Fruit fly (Drosophila melanogaster) whole organism, embryonic: ENCODE results near the gene CG42240.

Experiments used
- Awh ChIP-seq: fragments of 200-800 bp; sonication (Bioruptor generic); IDR thresholded peaks from 2 replicates; pipeline ENCODE4, ENCODE4 v1.3.6; 2022; ENCODE audit warnings: missing biosample characterization, missing genetic modification characterization
- BEAF-32 ChIP-seq: fragments of 200-800 bp; sonication (Bioruptor generic); optimal IDR thresholded peaks from 3 replicates; lab custom pipeline; 2017; ENCODE audit warnings: missing biosample characterization, missing genetic modification characterization, mild to moderate bottlenecking, moderate library complexity, missing genetic modification reagents
- BtbVII ChIP-seq: fragments of 200-800 bp; sonication (Bioruptor generic); optimal IDR thresholded peaks from 3 replicates; lab custom pipeline; 2017; ENCODE audit warnings: missing biosample characterization, mild to moderate bottlenecking, missing genetic modification characterization
- CG11085 ChIP-seq: fragments of 200-800 bp; sonication (Bioruptor generic); IDR thresholded peaks from 2 replicates; pipeline ENCODE4 v1.3.6; 2022; ENCODE audit warnings: missing biosample characterization, missing genetic modification characterization
- CG11560 ChIP-seq: fragments of 200-800 bp; sonication (Bioruptor generic); IDR thresholded peaks from 3 replicates; pipeline ENCODE4 v1.3.6; 2022; ENCODE audit warnings: missing biosample characterization, missing genetic modification characterization
- CG13287 ChIP-seq: fragments of 200-800 bp; sonication (Bioruptor generic); IDR thresholded peaks from 2 replicates; pipeline ENCODE4 v1.3.6; 2022; ENCODE audit warnings: missing biosample characterization, missing genetic modification characterization; ENCODE audit not compliant: partially characterized antibody
- CG15601 ChIP-seq: fragments of 200-800 bp; sonication (Bioruptor generic); optimal IDR thresholded peaks from 3 replicates; lab custom pipeline; 2019; ENCODE audit warnings: missing biosample characterization, mild to moderate bottlenecking, missing genetic modification characterization, moderate library complexity
- CG1647 ChIP-seq: fragments of 200-800 bp; sonication (Bioruptor generic); optimal IDR thresholded peaks from 3 replicates; lab custom pipeline; 2016; ENCODE audit warnings: missing biosample characterization, missing genetic modification characterization
- CG17802 ChIP-seq: fragments of 200-800 bp; sonication (Bioruptor generic); optimal IDR thresholded peaks from 2 replicates; lab custom pipeline; 2018; ENCODE audit warnings: missing biosample characterization, mild to moderate bottlenecking, missing genetic modification characterization, moderate library complexity
- CG18011 ChIP-seq: fragments of 200-800 bp; sonication (Bioruptor generic); optimal IDR thresholded peaks from 2 replicates; lab custom pipeline; 2017; ENCODE audit warnings: missing biosample characterization, missing genetic modification characterization, mild to moderate bottlenecking, moderate library complexity, missing genotype
- CG18262 ChIP-seq: fragments of 200-800 bp; optimal IDR thresholded peaks from 3 replicates; lab custom pipeline; 2019; ENCODE audit warnings: missing biosample characterization, mild to moderate bottlenecking, missing genetic modification characterization, moderate library complexity
- CG2129 ChIP-seq: fragments of 200-800 bp; sonication (Bioruptor generic); IDR thresholded peaks from 2 replicates; pipeline ENCODE4 v1.3.6; 2022; ENCODE audit warnings: missing biosample characterization, missing genetic modification characterization; ENCODE audit not compliant: partially characterized antibody
- CG2199 ChIP-seq: fragments of 200-800 bp; sonication (Bioruptor generic); IDR thresholded peaks from 3 replicates; pipeline ENCODE4 v1.3.6; 2022; ENCODE audit warnings: missing biosample characterization, missing genetic modification characterization
- CG31388 ChIP-seq: fragments of 200-800 bp; sonication (Bioruptor generic); optimal IDR thresholded peaks from 2 replicates; lab custom pipeline; 2016; ENCODE audit warnings: missing biosample characterization, missing genetic modification characterization
- CG32772 ChIP-seq: fragments of 200-800 bp; sonication (Bioruptor generic); IDR thresholded peaks from 2 replicates; pipeline ENCODE4 v1.3.6; 2022; ENCODE audit warnings: missing biosample characterization, missing genetic modification characterization
- CG33557 ChIP-seq: fragments of 200-800 bp; sonication (Bioruptor generic); optimal IDR thresholded peaks from 2 replicates; lab custom pipeline; 2019; ENCODE audit warnings: missing biosample characterization, mild to moderate bottlenecking, missing genetic modification characterization, moderate library complexity
- CG34224 ChIP-seq: fragments of 200-800 bp; sonication (Bioruptor generic); IDR thresholded peaks from 3 replicates; pipeline ENCODE4 v1.3.6; 2022; ENCODE audit warnings: missing biosample characterization, missing genetic modification characterization; ENCODE audit not compliant: partially characterized antibody
- CG34422 ChIP-seq: fragments of 200-800 bp; sonication (Bioruptor generic); IDR thresholded peaks from 3 replicates; pipeline ENCODE4 v1.3.6; 2022; ENCODE audit warnings: missing biosample characterization, missing genetic modification characterization
- CG3726 ChIP-seq: fragments of 200-800 bp; sonication (Bioruptor generic); IDR thresholded peaks from 3 replicates; pipeline ENCODE4, ENCODE4 v1.3.6; 2022; ENCODE audit warnings: missing biosample characterization, missing genetic modification characterization
- CG4820 ChIP-seq: fragments of 200-800 bp; sonication (Bioruptor generic); optimal IDR thresholded peaks from 3 replicates; lab custom pipeline; 2016; ENCODE audit warnings: missing biosample characterization, missing genetic modification characterization
- CG7372 ChIP-seq: fragments of 200-800 bp; sonication (Bioruptor generic); IDR thresholded peaks from 2 replicates; pipeline ENCODE4 v1.3.6; 2022; ENCODE audit warnings: missing biosample characterization, missing genetic modification characterization
- CG8281 ChIP-seq: fragments of 200-800 bp; sonication (Bioruptor generic); optimal IDR thresholded peaks from 2 replicates; lab custom pipeline; 2018; ENCODE audit warnings: missing biosample characterization, mild to moderate bottlenecking, missing genetic modification characterization, moderate library complexity
- CG9609 ChIP-seq: fragments of 200-800 bp; sonication (Bioruptor generic); optimal IDR thresholded peaks from 3 replicates; lab custom pipeline; 2016; ENCODE audit warnings: missing biosample characterization, missing genetic modification characterization
- CG9876 ChIP-seq: fragments of 200-800 bp; sonication (Bioruptor generic); optimal IDR thresholded peaks from 2 replicates; lab custom pipeline; 2016; ENCODE audit warnings: missing biosample characterization, missing genetic modification characterization
- D ChIP-seq, 2 experiments: fragments of 200-800 bp in 1 of 2; fragments of >200 bp in 1 of 2; sonication (Bioruptor generic) in 1 of 2; optimal IDR thresholded peaks; 2 replicates in 1 of 2; 3 replicates in 1 of 2; lab custom pipeline; 2017; ENCODE audit warnings: mild to moderate bottlenecking in 1 of 2, missing biosample characterization in 1 of 2, missing genetic modification characterization in 1 of 2, missing genetic modification reagents in 1 of 2
- H2.0 ChIP-seq: fragments of 200-800 bp; sonication (Bioruptor generic); IDR thresholded peaks from 2 replicates; pipeline ENCODE4 v1.3.6; 2022; ENCODE audit warnings: missing biosample characterization, missing genetic modification characterization
- HLHmδ ChIP-seq: fragments of 200-800 bp; sonication (Bioruptor generic); optimal IDR thresholded peaks from 2 replicates; lab custom pipeline; 2018; ENCODE audit warnings: missing biosample characterization, mild to moderate bottlenecking, missing genetic modification characterization, moderate library complexity
- Max ChIP-seq: fragments of 200-800 bp; sonication (Bioruptor generic); optimal IDR thresholded peaks from 2 replicates; lab custom pipeline; 2016; ENCODE audit warnings: missing biosample characterization, mild to moderate bottlenecking, missing genetic modification characterization
- NC2α ChIP-seq: fragments of 200-800 bp; sonication (Bioruptor generic); optimal IDR thresholded peaks from 2 replicates; lab custom pipeline; 2016; ENCODE audit warnings: missing biosample characterization, missing genetic modification characterization
- Spps ChIP-seq: fragments of 200-800 bp; sonication (Bioruptor generic); optimal IDR thresholded peaks from 2 replicates; lab custom pipeline; 2018; ENCODE audit warnings: missing biosample characterization, mild to moderate bottlenecking, missing genetic modification characterization
- Usf ChIP-seq: fragments of 200-800 bp; sonication (Bioruptor generic); optimal IDR thresholded peaks from 2 replicates; lab custom pipeline; 2017; ENCODE audit warnings: missing genotype, missing biosample characterization, missing genetic modification characterization
- bbx ChIP-seq: fragments of 200-800 bp; sonication (Bioruptor generic); IDR thresholded peaks from 2 replicates; pipeline ENCODE4 v1.3.6; 2022; ENCODE audit warnings: missing biosample characterization, missing genetic modification characterization; ENCODE audit not compliant: partially characterized antibody
- bcd ChIP-seq: fragments of 200-800 bp; sonication (Bioruptor generic); optimal IDR thresholded peaks from 2 replicates; lab custom pipeline; 2017; ENCODE audit warnings: missing biosample characterization, mild to moderate bottlenecking, missing genetic modification characterization
- bigmax ChIP-seq: fragments of 200-800 bp; sonication (Bioruptor generic); optimal IDR thresholded peaks from 2 replicates; lab custom pipeline; 2018; ENCODE audit warnings: missing biosample characterization, mild to moderate bottlenecking, missing genetic modification characterization
- chn ChIP-seq: fragments of 200-800 bp; sonication (Bioruptor generic); optimal IDR thresholded peaks from 2 replicates; lab custom pipeline; 2016; ENCODE audit warnings: missing biosample characterization, missing genetic modification characterization
- dimm ChIP-seq: fragments of 200-800 bp; sonication (Bioruptor generic); IDR thresholded peaks from 2 replicates; pipeline ENCODE4 v1.3.6; 2022; ENCODE audit warnings: missing biosample characterization, missing genetic modification characterization
- dm ChIP-seq: fragments of 200-800 bp; sonication (Bioruptor generic); optimal IDR thresholded peaks from 3 replicates; lab custom pipeline; 2016; ENCODE audit warnings: missing biosample characterization, missing genetic modification characterization
- dmrt99B ChIP-seq: fragments of 200-800 bp; sonication (Bioruptor generic); optimal IDR thresholded peaks from 2 replicates; lab custom pipeline; 2018; ENCODE audit warnings: missing biosample characterization, mild to moderate bottlenecking, missing genetic modification characterization, moderate library complexity
- esg ChIP-seq: fragments of 200-800 bp; sonication (Bioruptor generic); conservative IDR thresholded peaks from 2 replicates; pipeline ENCODE4 v1.3.6; 2022; ENCODE audit warnings: missing biosample characterization, missing genetic modification characterization
- gem ChIP-seq: fragments of 200-800 bp; sonication (Bioruptor generic); optimal IDR thresholded peaks from 2 replicates; lab custom pipeline; 2019; ENCODE audit warnings: missing biosample characterization, mild to moderate bottlenecking, missing genetic modification characterization, moderate library complexity
- gt ChIP-seq: fragments of 200-800 bp; sonication (Bioruptor generic); IDR thresholded peaks from 2 replicates; pipeline ENCODE4 v1.3.6; 2022; ENCODE audit warnings: missing biosample characterization, missing genetic modification characterization
- h ChIP-seq: fragments of >200 bp; optimal IDR thresholded peaks from 2 replicates; lab custom pipeline; 2017
- hb ChIP-seq: fragments of 200-800 bp; sonication (Bioruptor generic); IDR thresholded peaks from 3 replicates; pipeline ENCODE4 v1.3.6; 2022; ENCODE audit warnings: missing biosample characterization, missing genetic modification characterization; ENCODE audit not compliant: partially characterized antibody
- her ChIP-seq: fragments of 200-800 bp; sonication (Bioruptor generic); optimal IDR thresholded peaks from 2 replicates; lab custom pipeline; 2016; ENCODE audit warnings: missing biosample characterization, missing genetic modification characterization
- sc ChIP-seq, 3 experiments: fragments of >200 bp in 2 of 3; fragments of 200-800 bp in 1 of 3; sonication (Bioruptor generic) in 1 of 3; optimal IDR thresholded peaks; 2 replicates in 2 of 3; 3 replicates in 1 of 3; lab custom pipeline; 2017; ENCODE audit warnings: mild to moderate bottlenecking in 1 of 3, missing biosample characterization in 1 of 3, missing genetic modification characterization in 1 of 3, missing genetic modification reagents in 1 of 3
- sim ChIP-seq: fragments of 200-800 bp; sonication (Bioruptor generic); IDR thresholded peaks from 2 replicates; pipeline ENCODE4 v1.3.6; 2022; ENCODE audit warnings: missing biosample characterization, missing genetic modification characterization
- tgo ChIP-seq: fragments of 200-800 bp; sonication (Bioruptor generic); IDR thresholded peaks from 3 replicates; pipeline ENCODE4 v1.3.6; 2022; ENCODE audit warnings: missing biosample characterization, missing genetic modification characterization
- trem ChIP-seq: fragments of 200-800 bp; optimal IDR thresholded peaks from 3 replicates; lab custom pipeline; 2019; ENCODE audit warnings: missing biosample characterization, mild to moderate bottlenecking, missing genetic modification characterization, moderate library complexity

CG42240 gene

dm6 chrX:6338738-6339614 is 8.3 kb downstream of the CG42240 start (continued):
- TF ChIP-seq dimm (GFP tag; lab: Robert Waterston, UW) (no peak), CG15601 (tag; lab: Kevin White, UChicago) (no peak), her (GFP tag; lab: Kevin White, UChicago) (no peak), chn (GFP tag; lab: Kevin White, UChicago) (no peak), Usf (GFP tag; lab: Kevin White, UChicago) (no peak), CG7372 (no peak), dm (GFP tag; lab: Kevin White, UChicago) (no peak), Spps (tag; lab: Kevin White, UChicago) (no peak), NC2α (GFP tag; lab: Kevin White, UChicago) (no peak), Awh (GFP tag; lab: Robert Waterston, UW) (no peak), Max (GFP tag; lab: Kevin White, UChicago) (no peak), dmrt99B (tag; lab: Kevin White, UChicago) (peak; percentile 32), gem (peak; percentile 34), H2.0 (GFP tag; lab: Robert Waterston, UW) (no peak), esg (no peak), CG9609 (GFP tag; lab: Kevin White, UChicago) (no peak), BEAF-32 (no peak), CG1647 (GFP tag; lab: Kevin White, UChicago) (no peak), CG2129 (GFP tag; lab: Robert Waterston, UW) (no peak), CG34422 (no peak), HLHmδ (GFP tag; lab: Kevin White, UChicago) (no peak), h (lab: Kevin White, UChicago) (no peak), sc (optimal IDR thresholded peaks at IDR 0.05; lab: Kevin White, UChicago) (no peak), sc (GFP tag; optimal IDR thresholded peaks at IDR 0.05; lab: Kevin White, UChicago) (no peak), CG34224 (GFP tag; lab: Robert Waterston, UW) (no peak), CG31388 (GFP tag; lab: Kevin White, UChicago) (no peak), trem (tag; lab: Kevin White, UChicago) (no peak), CG11560 (tag; lab: Robert Waterston, UW) (no peak), gt (no peak), bigmax (no peak), CG18262 (tag; lab: Kevin White, UChicago) (peak; percentile 31), bcd (GFP tag; lab: Kevin White, UChicago) (no peak), CG2199 (no peak), CG17802 (no peak), CG33557 (no peak), sim (GFP tag; lab: Robert Waterston, UW) (no peak), CG9876 (GFP tag; lab: Kevin White, UChicago) (no peak), CG8281 (tag; lab: Kevin White, UChicago) (no peak), bbx (GFP tag; lab: Robert Waterston, UW) (no peak), hb (GFP tag; lab: Robert Waterston, UW) (no peak), BtbVII (no peak), CG4820 (GFP tag; lab: Kevin White, UChicago) (no peak), CG32772 (GFP tag; lab: Robert Waterston, UW) (no peak), CG13287 (GFP tag; lab: Robert Waterston, UW) (no peak), tgo (0 out of 3 replicates have a peak, but pooled peaks have one; percentile 30), D (optimal IDR thresholded peaks at IDR 0.05; lab: Kevin White, UChicago) (no peak), D (GFP tag; optimal IDR thresholded peaks at IDR 0.05; lab: Kevin White, UChicago) (no peak), CG3726 (no peak), CG18011 (GFP tag; lab: Kevin White, UChicago) (no peak), CG11085 (GFP tag; lab: Robert Waterston, UW) (0 out of 2 replicates have a peak, but pooled peaks have one; percentile 21)
